Worm (Caenorhabditis elegans) whole organism, dauer: ENCODE measurements around the gene fbxa-196.

Experiments
- unc-62 ChIP-seq: sonication (generic microtip); optimal IDR thresholded peaks from 2 replicates; lab custom pipeline; 2017; ENCODE audit warnings: missing biosample characterization, missing genetic modification reagents, missing genetic modification characterization

fbxa-196 gene

ce11 chrV:6476026-6476425 lies 27.6 kb downstream of the fbxa-196 start:
- TF ChIP-seq unc-62 (GFP tag; lab: Kevin White, UChicago): no peak

- no peak for TF ChIP-seq unc-62 (GFP tag; lab: Kevin White, UChicago)
These were observed 36.7 kb downstream of the fbxa-196 start for ce11 chrV:6485109-6485508.

ce11 chrV:6487878-6488277 lies 39.4 kb downstream of the fbxa-196 start:
- no peak for TF ChIP-seq unc-62 (GFP tag; lab: Kevin White, UChicago)

- no peak for TF ChIP-seq unc-62 (GFP tag; lab: Kevin White, UChicago)
These were observed 40.4 kb downstream of the fbxa-196 start, which contains the start of gene lec-10 for ce11 chrV:6488849-6489248. lec-10 (minus strand) TSS chrV:6489120.

- TF ChIP-seq unc-62 (GFP tag; lab: Kevin White, UChicago): no peak
These were observed 44.0 kb downstream of the fbxa-196 start for ce11 chrV:6492497-6492896.

- no peak for TF ChIP-seq unc-62 (GFP tag; lab: Kevin White, UChicago)
These were observed 45.4 kb downstream of the fbxa-196 start, which contains the start of gene cpt-6 for ce11 chrV:6493821-6494220. cpt-6 (minus strand) TSS chrV:6493921.

- TF ChIP-seq unc-62 (GFP tag; lab: Kevin White, UChicago): no peak
These were observed 46.9 kb downstream of the fbxa-196 start for ce11 chrV:6495353-6495752.

- no peak for TF ChIP-seq unc-62 (GFP tag; lab: Kevin White, UChicago)
These were observed 48.2 kb downstream of the fbxa-196 start, which contains the start of gene dgtr-1 for ce11 chrV:6496611-6497158. dgtr-1 (plus strand) TSS chrV:6497108.

ce11 chrV:6498441-6498840 lies 50.0 kb downstream of the fbxa-196 start:
- no peak for TF ChIP-seq unc-62 (GFP tag; lab: Kevin White, UChicago)

ce11 chrV:6498903-6499302 lies 50.4 kb downstream of the fbxa-196 start, which contains the start of gene W01A11.1:
W01A11.1 (plus strand) TSS chrV:6499224.
- no peak for TF ChIP-seq unc-62 (GFP tag; lab: Kevin White, UChicago)
